Fruit fly (Drosophila melanogaster): ENCODE results near the gene elgi.

elgi gene

DNA sequence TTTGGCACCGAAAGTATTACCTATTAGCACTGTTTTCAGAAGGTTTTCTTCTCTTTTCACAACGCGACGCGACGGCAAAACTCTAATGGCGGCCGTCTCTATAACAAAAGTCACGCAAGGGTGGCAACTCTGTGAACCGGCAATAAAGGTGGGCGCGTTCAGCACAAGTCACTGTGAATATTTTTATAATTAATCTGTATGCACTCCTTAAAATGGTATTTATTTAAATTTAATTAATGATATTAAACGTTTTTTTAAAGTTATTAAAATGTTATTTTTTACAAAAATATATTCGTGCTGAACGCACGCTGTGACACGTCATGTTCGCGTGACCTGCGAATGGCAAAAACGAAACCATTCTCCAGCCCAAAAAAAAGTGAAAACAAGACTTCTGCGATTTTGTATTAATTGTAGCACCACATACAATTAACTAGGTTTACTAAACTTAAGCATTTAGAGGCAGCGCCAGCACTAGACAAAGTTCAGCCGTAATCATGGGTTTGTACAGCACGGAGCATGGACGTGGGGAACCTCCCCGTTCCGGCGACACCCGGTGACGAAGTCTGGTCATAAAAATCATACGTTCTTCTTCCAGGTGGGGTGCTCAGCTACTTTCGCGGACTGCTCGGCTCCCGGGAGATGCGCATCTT is 26.6 kb downstream of the elgi start, which contains the start of the genes brm and Arl1 (continued):
- TF ChIP-seq dmrt93B (GFP tag; optimal IDR thresholded peaks at IDR 0.05) (peak; percentile 98), CG9705 (GFP tag; optimal IDR thresholded peaks at IDR 0.05) (peak; percentile 99), pan (optimal IDR thresholded peaks at IDR 0.05) (no peak), psq (GFP tag; optimal IDR thresholded peaks at IDR 0.05) (peak; percentile 96), Hr83 (GFP tag; optimal IDR thresholded peaks at IDR 0.05; ENCODE audit: poor library complexity, severe bottlenecking) (peak; percentile 75), HLH106 (tag; optimal IDR thresholded peaks at IDR 0.05) (peak; percentile 100), Abd-B (GFP tag; optimal IDR thresholded peaks at IDR 0.05) (no peak), Jra (GFP tag; optimal IDR thresholded peaks at IDR 0.05) (peak; percentile 76), Rel (GFP tag; optimal IDR thresholded peaks at IDR 0.05) (peak; percentile 95), Rel (tag; optimal IDR thresholded peaks at IDR 0.05) (peak; percentile 96), Hnf4 (GFP tag; optimal IDR thresholded peaks at IDR 0.05) (peak; percentile 94), Dif (GFP tag; optimal IDR thresholded peaks at IDR 0.05; ENCODE audit: partially characterized antibody) (no peak), GATAd (GFP tag; optimal IDR thresholded peaks at IDR 0.05) (peak; percentile 86), sv (GFP tag; optimal IDR thresholded peaks at IDR 0.05) (peak; percentile 97), Myc (optimal IDR thresholded peaks at IDR 0.05) (no peak), Dfd (GFP tag; optimal IDR thresholded peaks at IDR 0.05) (no peak), Mio (GFP tag; optimal IDR thresholded peaks at IDR 0.05) (peak; percentile 81)

dm6 chr3L:15987635-15988034 is 31.3 kb downstream of the elgi start, which contains the start of gene PolD1:
PolD1 (minus strand) TSS chr3L:15987815.
- TF ChIP-seq CG9705 (GFP tag; optimal IDR thresholded peaks at IDR 0.05) (no peak), GATAd (GFP tag; optimal IDR thresholded peaks at IDR 0.05) (no peak), Abd-B (GFP tag; optimal IDR thresholded peaks at IDR 0.05) (no peak), CrebA (GFP tag; optimal IDR thresholded peaks at IDR 0.05; ENCODE audit: borderline replicate concordance) (no peak), Hr78 (GFP tag; optimal IDR thresholded peaks at IDR 0.05) (no peak), N (GFP tag; optimal IDR thresholded peaks at IDR 0.05) (no peak), sv (GFP tag; optimal IDR thresholded peaks at IDR 0.05) (no peak), fru (GFP tag; optimal IDR thresholded peaks at IDR 0.05) (no peak), Sp1 (GFP tag; optimal IDR thresholded peaks at IDR 0.05) (no peak), OdsH (GFP tag; optimal IDR thresholded peaks at IDR 0.05) (no peak), br (GFP tag; optimal IDR thresholded peaks at IDR 0.05) (no peak), Hr83 (GFP tag; optimal IDR thresholded peaks at IDR 0.05; ENCODE audit: poor library complexity, severe bottlenecking) (no peak)

- TF ChIP-seq N (GFP tag; optimal IDR thresholded peaks at IDR 0.05) (no peak), woc (GFP tag; optimal IDR thresholded peaks at IDR 0.05) (peak; percentile 45), Myc (optimal IDR thresholded peaks at IDR 0.05) (peak; percentile 25), Dfd (GFP tag; optimal IDR thresholded peaks at IDR 0.05) (no peak), fru (GFP tag; optimal IDR thresholded peaks at IDR 0.05) (peak; percentile 43), foxo (GFP tag; optimal IDR thresholded peaks at IDR 0.05) (peak in 1 of 2 experiments; percentile 43), Vsx2 (GFP tag; optimal IDR thresholded peaks at IDR 0.05; ENCODE audit: partially characterized antibody) (no peak), Hr78 (GFP tag; optimal IDR thresholded peaks at IDR 0.05) (no peak), rgr (GFP tag; optimal IDR thresholded peaks at IDR 0.05) (peak; percentile 47), sv (GFP tag; optimal IDR thresholded peaks at IDR 0.05) (peak; percentile 8), Rel (GFP tag; optimal IDR thresholded peaks at IDR 0.05) (no peak), Rel (tag; optimal IDR thresholded peaks at IDR 0.05) (peak; percentile 99), br (GFP tag; optimal IDR thresholded peaks at IDR 0.05) (peak; percentile 9), ey (GFP tag; optimal IDR thresholded peaks at IDR 0.05) (peak; percentile 26), OdsH (GFP tag; optimal IDR thresholded peaks at IDR 0.05) (peak; percentile 35), h (GFP tag; optimal IDR thresholded peaks at IDR 0.05) (peak; percentile 35), dl (GFP tag; optimal IDR thresholded peaks at IDR 0.05; ENCODE audit: insufficient read depth in 1 of 2, partially characterized antibody in 2 of 2) (no peak), psq (GFP tag; optimal IDR thresholded peaks at IDR 0.05) (peak; percentile 29), dsf (GFP tag; optimal IDR thresholded peaks at IDR 0.05; ENCODE audit: borderline replicate concordance) (peak; percentile 52)
These were observed 31.7 kb downstream of the elgi start, which contains the start of gene Hip14 for dm6 chr3L:15988039-15988546. Hip14 (plus strand) TSS chr3L:15988236.

- no peak for TF ChIP-seq fru (GFP tag; optimal IDR thresholded peaks at IDR 0.05)
- TF ChIP-seq pan (optimal IDR thresholded peaks at IDR 0.05), result no peak
- no peak for TF ChIP-seq h (GFP tag; optimal IDR thresholded peaks at IDR 0.05)
- TF ChIP-seq CrebA (GFP tag; optimal IDR thresholded peaks at IDR 0.05; ENCODE audit: borderline replicate concordance), result no peak
These were observed 39.7 kb downstream of the elgi start for dm6 chr3L:15996019-15996418.

Data from whole organism, wandering third instar larva.